Worm (Caenorhabditis elegans) whole organism, young adult: Measurements from ENCODE around the gene C06C3.4.

ENCODE experiments used
- F39B2.1 ChIP-seq: fragments of 200-800 bp; sonication (Bioruptor generic); IDR thresholded peaks from 2 replicates; pipeline ENCODE4 v1.3.6; 2022; ENCODE audit warnings: missing genetic modification reagents, missing genetic modification characterization, missing compliant biosample characterization
- F49E8.2 ChIP-seq: sonication (generic microtip); optimal IDR thresholded peaks from 3 replicates; lab custom pipeline; 2017; ENCODE audit warnings: missing genetic modification characterization, mild to moderate bottlenecking, missing compliant biosample characterization, antibody characterized with exemption, moderate library complexity; ENCODE audit not compliant: insufficient read depth
- F57A8.1 ChIP-seq: fragments of 200-800 bp; sonication (Bioruptor generic); optimal IDR thresholded peaks from 2 replicates; lab custom pipeline; 2018; ENCODE audit warnings: mild to moderate bottlenecking, missing genetic modification characterization, moderate library complexity, missing compliant biosample characterization
- F57C9.4 ChIP-seq: sonication (generic microtip); optimal IDR thresholded peaks from 2 replicates; lab custom pipeline; 2017; ENCODE audit warnings: mild to moderate bottlenecking, missing genetic modification characterization, missing compliant biosample characterization
- K12H6.12 ChIP-seq: fragments of 200-800 bp; sonication (Bioruptor generic); optimal IDR thresholded peaks from 2 replicates; lab custom pipeline; 2018; ENCODE audit warnings: mild to moderate bottlenecking, missing genetic modification characterization, missing compliant biosample characterization
- Y56A3A.18 ChIP-seq: fragments of 200-800 bp; sonication (Bioruptor generic); IDR thresholded peaks from 2 replicates; pipeline ENCODE4 v1.3.6; 2022; ENCODE audit warnings: missing genetic modification reagents, missing genetic modification characterization, missing compliant biosample characterization
- akir-1 ChIP-seq: fragments of 200-800 bp; sonication (Bioruptor generic); optimal IDR thresholded peaks from 2 replicates; lab custom pipeline; 2018; ENCODE audit warnings: mild to moderate bottlenecking, missing genetic modification characterization, moderate library complexity, missing compliant biosample characterization
- attf-3 ChIP-seq: fragments of 200-800 bp; sonication (Bioruptor generic); conservative IDR thresholded peaks from 2 replicates; pipeline ENCODE4 v1.3.6; 2022; ENCODE audit warnings: missing genetic modification reagents, missing genetic modification characterization, missing compliant biosample characterization
- ccch-3 ChIP-seq: fragments of 200-800 bp; sonication (Bioruptor generic); optimal IDR thresholded peaks from 2 replicates; lab custom pipeline; 2018; ENCODE audit warnings: mild to moderate bottlenecking, missing genetic modification characterization, missing compliant biosample characterization
- cebp-1 ChIP-seq, 2 experiments: fragments of 200-800 bp in 1 of 2; sonication (Bioruptor generic) in 1 of 2; sonication (generic microtip) in 1 of 2; IDR thresholded peaks in 1 of 2; optimal IDR thresholded peaks in 1 of 2; 2 replicates each; pipeline versions ENCODE4 v1.3.6 to Lab custom; 2017 to 2022; ENCODE audit warnings: missing compliant biosample characterization in 2 of 2, missing genetic modification characterization in 2 of 2, mild to moderate bottlenecking in 1 of 2, missing genetic modification reagents in 1 of 2, moderate library complexity in 1 of 2
- cebp-2 ChIP-seq: fragments of 200-800 bp; sonication (Bioruptor generic); IDR thresholded peaks from 2 replicates; pipeline ENCODE4 v1.3.6; 2022; ENCODE audit warnings: missing genetic modification characterization, missing compliant biosample characterization
- ceh-79 ChIP-seq: sonication (generic microtip); optimal IDR thresholded peaks from 2 replicates; lab custom pipeline; 2017; ENCODE audit warnings: mild to moderate bottlenecking, missing genetic modification characterization, missing compliant biosample characterization
- dox-1 ChIP-seq: fragments of 200-800 bp; sonication (Bioruptor generic); IDR thresholded peaks from 2 replicates; pipeline ENCODE4 v1.3.6; 2022; ENCODE audit warnings: missing genetic modification reagents, missing genetic modification characterization, missing compliant biosample characterization
- dpff-1 ChIP-seq: sonication (generic microtip); optimal IDR thresholded peaks from 2 replicates; lab custom pipeline; 2017; ENCODE audit warnings: mild to moderate bottlenecking, missing genetic modification characterization, missing compliant biosample characterization
- egl-18 ChIP-seq: fragments of 200-800 bp; sonication (Bioruptor generic); IDR thresholded peaks from 2 replicates; pipeline ENCODE4 v1.3.6; 2022; ENCODE audit warnings: missing genetic modification reagents, missing genetic modification characterization, missing compliant biosample characterization
- egrh-3 ChIP-seq: fragments of 200-800 bp; sonication (Bioruptor generic); IDR thresholded peaks from 2 replicates; pipeline ENCODE4 v1.3.6; 2022; ENCODE audit warnings: missing genetic modification reagents, missing genetic modification characterization, missing compliant biosample characterization
- fkh-3 ChIP-seq: sonication (generic microtip); optimal IDR thresholded peaks from 2 replicates; lab custom pipeline; 2016; ENCODE audit warnings: mild to moderate bottlenecking, missing genetic modification characterization, missing compliant biosample characterization
- hlh-12 ChIP-seq: sonication (generic microtip); optimal IDR thresholded peaks from 2 replicates; lab custom pipeline; 2016; ENCODE audit warnings: missing genetic modification characterization, missing compliant biosample characterization
- hmg-1.2 ChIP-seq: fragments of 200-800 bp; sonication (Bioruptor generic); IDR thresholded peaks from 2 replicates; pipeline ENCODE4 v1.3.6; 2022; ENCODE audit warnings: missing genetic modification reagents, missing genetic modification characterization, missing compliant biosample characterization
- hmg-20 ChIP-seq: fragments of 200-800 bp; sonication (Bioruptor generic); IDR thresholded peaks from 2 replicates; pipeline ENCODE4 v1.3.6; 2022; ENCODE audit warnings: missing genetic modification reagents, missing genetic modification characterization, missing compliant biosample characterization
- lag-1 ChIP-seq: fragments of 200-800 bp; sonication (Bioruptor generic); IDR thresholded peaks from 2 replicates; pipeline ENCODE4 v1.3.6; 2022; ENCODE audit warnings: missing genetic modification reagents, missing genetic modification characterization, missing compliant biosample characterization
- lin-26 ChIP-seq: fragments of 200-800 bp; sonication (Bioruptor generic); IDR thresholded peaks from 2 replicates; pipeline ENCODE4 v1.3.6; 2022; ENCODE audit warnings: missing genetic modification reagents, missing genetic modification characterization, missing compliant biosample characterization
- lin-54 ChIP-seq: fragments of 200-800 bp; sonication (Bioruptor generic); optimal IDR thresholded peaks from 2 replicates; lab custom pipeline; 2018; ENCODE audit warnings: mild to moderate bottlenecking, missing genetic modification characterization, missing compliant biosample characterization
- madf-6 ChIP-seq: fragments of 200-800 bp; sonication (Bioruptor generic); IDR thresholded peaks from 2 replicates; pipeline ENCODE4 v1.3.6; 2022; ENCODE audit warnings: missing genetic modification reagents, missing genetic modification characterization, missing compliant biosample characterization
- mel-28 ChIP-seq: sonication (generic microtip); optimal IDR thresholded peaks from 2 replicates; lab custom pipeline; 2016; ENCODE audit warnings: borderline replicate concordance, mild to moderate bottlenecking, missing genetic modification characterization, missing compliant biosample characterization
- mes-4 ChIP-seq: sonication (generic microtip); optimal IDR thresholded peaks from 2 replicates; lab custom pipeline; 2016; ENCODE audit warnings: missing genotype, missing genetic modification characterization, missing compliant biosample characterization
- nfyb-1 ChIP-seq: fragments of 200-800 bp; sonication (Bioruptor generic); IDR thresholded peaks from 2 replicates; pipeline ENCODE4 v1.3.6; 2022; ENCODE audit warnings: missing genetic modification reagents, missing genetic modification characterization, missing compliant biosample characterization
- nhr-27 ChIP-seq: fragments of 200-800 bp; sonication (Bioruptor generic); optimal IDR thresholded peaks from 2 replicates; lab custom pipeline; 2018; ENCODE audit warnings: mild to moderate bottlenecking, missing genetic modification characterization, moderate library complexity, missing compliant biosample characterization
- pha-4 ChIP-seq: fragments of 150-350 bp; sonication (generic microtip); optimal IDR thresholded peaks from 2 replicates; lab custom pipeline; 2014; ENCODE audit warnings: missing biosample characterization, missing genetic modification reagents, missing genetic modification characterization
- rcor-1 ChIP-seq: fragments of 200-800 bp; sonication (Bioruptor generic); IDR thresholded peaks from 2 replicates; pipeline ENCODE4 v1.3.6; 2022; ENCODE audit warnings: missing genetic modification reagents, missing genetic modification characterization, missing compliant biosample characterization
- snpc-3.4 ChIP-seq: sonication (generic microtip); optimal IDR thresholded peaks from 2 replicates; lab custom pipeline; 2017; ENCODE audit warnings: missing genetic modification characterization, mild to moderate bottlenecking, missing compliant biosample characterization, antibody characterized with exemption, moderate library complexity, missing genotype, missing genetic modification reagents
- snpc-4 ChIP-seq, 5 experiments: fragments of 150-350 bp in 1 of 5; sonication (generic microtip) in 4 of 5; optimal IDR thresholded peaks; 2 replicates each; lab custom pipeline; 2014 to 2018; ENCODE audit warnings: missing genetic modification characterization in 5 of 5, missing biosample characterization in 3 of 5, antibody characterized with exemption in 2 of 5, mild to moderate bottlenecking in 2 of 5, missing compliant biosample characterization in 2 of 5, missing genotype in 2 of 5, moderate library complexity in 2 of 5, missing genetic modification reagents in 1 of 5
- somi-1 ChIP-seq: fragments of 200-800 bp; sonication (Bioruptor generic); optimal IDR thresholded peaks from 2 replicates; lab custom pipeline; 2018; ENCODE audit warnings: mild to moderate bottlenecking, missing genetic modification characterization, missing compliant biosample characterization
- tbp1 ChIP-seq: fragments of 200-800 bp; sonication (Bioruptor generic); optimal IDR thresholded peaks from 2 replicates; lab custom pipeline; 2018; ENCODE audit warnings: mild to moderate bottlenecking, missing genetic modification characterization, missing compliant biosample characterization
- xnd-1 ChIP-seq: sonication (generic microtip); optimal IDR thresholded peaks from 2 replicates; lab custom pipeline; 2016; ENCODE audit warnings: missing genotype, missing genetic modification reagents, missing genetic modification characterization, missing compliant biosample characterization
- zfh-2 ChIP-seq: fragments of 200-800 bp; sonication (Bioruptor generic); conservative IDR thresholded peaks from 2 replicates; pipeline ENCODE4 v1.3.6; 2022; ENCODE audit warnings: missing genetic modification reagents, missing genetic modification characterization, missing compliant biosample characterization
- ztf-22 ChIP-seq: fragments of 200-800 bp; sonication (Bioruptor generic); optimal IDR thresholded peaks from 2 replicates; lab custom pipeline; 2018; ENCODE audit warnings: mild to moderate bottlenecking, missing genetic modification characterization, moderate library complexity, missing compliant biosample characterization
- ztf-25 ChIP-seq: fragments of 200-800 bp; sonication (Bioruptor generic); IDR thresholded peaks from 2 replicates; pipeline ENCODE4 v1.3.6; 2022; ENCODE audit warnings: missing genetic modification reagents, missing genetic modification characterization, missing compliant biosample characterization
- ztf-3 ChIP-seq: fragments of 200-800 bp; sonication (Bioruptor generic); optimal IDR thresholded peaks from 2 replicates; lab custom pipeline; 2018; ENCODE audit warnings: mild to moderate bottlenecking, missing genetic modification characterization, missing compliant biosample characterization

Gene C06C3.4

DNA sequence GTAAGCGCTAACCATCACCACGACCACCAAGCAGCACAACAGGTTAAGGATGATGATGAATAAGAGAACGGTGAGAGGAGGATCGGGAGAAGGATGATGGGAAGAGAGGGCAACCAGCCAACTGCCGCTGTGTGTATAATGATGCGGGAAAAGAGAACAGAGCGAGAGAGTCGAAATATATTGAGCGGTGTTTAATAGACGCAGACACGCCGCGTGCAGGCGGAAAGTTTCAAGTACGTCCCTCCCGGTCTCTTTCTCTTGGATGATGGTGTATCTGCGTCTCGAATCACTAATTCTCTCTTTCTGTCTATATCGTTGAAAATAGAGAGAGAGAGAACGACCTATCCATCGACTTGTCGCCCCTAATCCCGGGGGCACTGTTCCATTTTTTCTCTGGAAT, 16.4 kb upstream of the C06C3.4 start (continued):
- TF ChIP-seq ccch-3, result no peak
- TF ChIP-seq pha-4, result no peak
- TF ChIP-seq cebp-2, result no peak
- TF ChIP-seq lin-26 (GFP tag; lab: Robert Waterston, UW), result no peak
- TF ChIP-seq hmg-20 (GFP tag; lab: Robert Waterston, UW), result no peak
- no peak for TF ChIP-seq K12H6.12
- no peak for TF ChIP-seq F57A8.1 (GFP tag; lab: Kevin White, UChicago)
- TF ChIP-seq snpc-4 (GFP tag; optimal IDR thresholded peaks at IDR 0.05; lab: Kevin White, UChicago), result no peak
- no peak for TF ChIP-seq snpc-4 (tag; optimal IDR thresholded peaks at IDR 0.05; lab: Kevin White, UChicago)
- no peak for TF ChIP-seq F49E8.2
- peak; percentile 83 for TF ChIP-seq hmg-1.2
- TF ChIP-seq fkh-3 (tag; lab: Kevin White, UChicago), result no peak
- TF ChIP-seq mes-4 (tag; lab: Kevin White, UChicago), result no peak
- 0 out of 2 replicates have a peak, but pooled peaks have one; percentile 8 for TF ChIP-seq rcor-1
- no peak for TF ChIP-seq ztf-3 (GFP tag; lab: Kevin White, UChicago)
- no peak for TF ChIP-seq attf-3 (GFP tag; lab: Robert Waterston, UW)
- no peak for TF ChIP-seq madf-6 (GFP tag; lab: Robert Waterston, UW)
- no peak for TF ChIP-seq lag-1 (GFP tag; lab: Robert Waterston, UW)
- no peak for TF ChIP-seq akir-1 (GFP tag; lab: Kevin White, UChicago)
- no peak for TF ChIP-seq ceh-79
- no peak for TF ChIP-seq ztf-22 (GFP tag; lab: Kevin White, UChicago)
- peak; percentile 9 for TF ChIP-seq tbp1 (GFP tag; lab: Kevin White, UChicago)
- no peak for TF ChIP-seq mel-28
- no peak for TF ChIP-seq dpff-1 (tag; lab: Kevin White, UChicago)
- TF ChIP-seq snpc-3.4 (tag; lab: Kevin White, UChicago), result no peak
- no peak for TF ChIP-seq somi-1 (GFP tag; lab: Kevin White, UChicago)
- 0 out of 2 replicates have a peak, but pooled peaks have one; percentile 54 for TF ChIP-seq nfyb-1 (GFP tag; lab: Robert Waterston, UW)
- TF ChIP-seq nhr-27 (tag; lab: Kevin White, UChicago), result no peak
- no peak for TF ChIP-seq F57C9.4
- TF ChIP-seq zfh-2 (GFP tag; lab: Robert Waterston, UW), result peak; percentile 43; the same call in 1 of the 2 replicates
- no peak for TF ChIP-seq lin-54 (GFP tag; lab: Kevin White, UChicago)
- TF ChIP-seq dox-1 (GFP tag; lab: Robert Waterston, UW), result peak; percentile 46; the same call in 1 of the 2 replicates
- no peak for TF ChIP-seq egl-18
- no peak for TF ChIP-seq F39B2.1 (GFP tag; lab: Robert Waterston, UW)
- no peak for TF ChIP-seq hlh-12 (tag; lab: Kevin White, UChicago)
- no peak for TF ChIP-seq xnd-1 (tag; lab: Kevin White, UChicago)
- no peak for TF ChIP-seq ztf-25 (GFP tag; lab: Robert Waterston, UW)
- TF ChIP-seq egrh-3 (GFP tag; lab: Robert Waterston, UW), result no peak
- TF ChIP-seq cebp-1 (GFP tag; IDR thresholded peaks at IDR 0.05; lab: Robert Waterston, UW), result no peak
- TF ChIP-seq cebp-1 (tag; optimal IDR thresholded peaks at IDR 0.05; lab: Kevin White, UChicago), result peak; percentile 43
- TF ChIP-seq Y56A3A.18 (GFP tag; lab: Robert Waterston, UW), result no peak
- TF ChIP-seq, all 124 proteins: peak for 11
